Fruit fly (Drosophila melanogaster) S2 (cell line): Measurements from ENCODE around the gene CG15210.

Experiments
- CG8478 ChIP-seq: fragments of >200 bp; optimal IDR thresholded peaks from 2 replicates; lab custom pipeline; 2018
- CTCF ChIP-seq, 2 experiments: fragments of >200 bp; optimal IDR thresholded peaks; 2 replicates each; lab custom pipeline; 2018

dm6 chrX:10814113-10814512, 24.9 kb upstream of the CG15210 start:
- TF ChIP-seq CTCF (optimal IDR thresholded peaks at IDR 0.05; lab: Kevin White, UChicago) (no peak), CG8478 (no peak)
